Worm (Caenorhabditis elegans) whole organism, young adult: ENCODE results near the gene B0228.9.
A peak's percentile ranks its signal among the peaks of the same experiment; 100 is the strongest.

Source experiments
- B0336.3 ChIP-seq: fragments of 200-800 bp; sonication (Bioruptor generic); IDR thresholded peaks from 2 replicates; pipeline ENCODE4 v1.3.6; 2022; ENCODE audit warnings: missing genetic modification characterization, missing compliant biosample characterization
- C06A6.2 ChIP-seq: fragments of 200-800 bp; sonication (Bioruptor generic); conservative IDR thresholded peaks from 2 replicates; pipeline ENCODE4 v1.3.6; 2022; ENCODE audit warnings: missing genetic modification characterization, missing compliant biosample characterization
- F23B12.7 ChIP-seq: sonication (generic microtip); optimal IDR thresholded peaks from 2 replicates; lab custom pipeline; 2017; ENCODE audit warnings: missing genetic modification characterization, mild to moderate bottlenecking, missing compliant biosample characterization, antibody characterized with exemption, moderate library complexity; ENCODE audit not compliant: insufficient read depth
- F37B4.10 ChIP-seq: fragments of 200-800 bp; sonication (Bioruptor generic); IDR thresholded peaks from 2 replicates; pipeline ENCODE4 v1.3.6; 2022; ENCODE audit warnings: missing genetic modification characterization, missing compliant biosample characterization
- F57A8.1 ChIP-seq: fragments of 200-800 bp; sonication (Bioruptor generic); optimal IDR thresholded peaks from 2 replicates; lab custom pipeline; 2018; ENCODE audit warnings: mild to moderate bottlenecking, missing genetic modification characterization, moderate library complexity, missing compliant biosample characterization
- Y53G8AR.9 ChIP-seq: fragments of 200-800 bp; sonication (Bioruptor generic); conservative IDR thresholded peaks from 2 replicates; pipeline ENCODE4 v1.3.6; 2022; ENCODE audit warnings: missing genetic modification reagents, missing genetic modification characterization, missing compliant biosample characterization
- Y79H2A.3 ChIP-seq: fragments of 200-800 bp; sonication (Bioruptor generic); conservative IDR thresholded peaks from 2 replicates; pipeline ENCODE4 v1.3.6; 2022; ENCODE audit warnings: missing genetic modification reagents, missing genetic modification characterization, missing compliant biosample characterization
- attf-5 ChIP-seq: fragments of 200-800 bp; sonication (Bioruptor generic); optimal IDR thresholded peaks from 2 replicates; lab custom pipeline; 2018; ENCODE audit warnings: mild to moderate bottlenecking, missing genetic modification characterization, missing compliant biosample characterization
- attf-6 ChIP-seq: fragments of 200-800 bp; sonication (Bioruptor generic); IDR thresholded peaks from 2 replicates; pipeline ENCODE4 v1.3.6; 2022; ENCODE audit warnings: missing genetic modification reagents, missing genetic modification characterization, missing compliant biosample characterization
- ceh-100 ChIP-seq: fragments of 200-800 bp; sonication (Bioruptor generic); IDR thresholded peaks from 2 replicates; pipeline ENCODE4 v1.3.6; 2022; ENCODE audit warnings: missing genetic modification reagents, missing genetic modification characterization, missing compliant biosample characterization
- ceh-40 ChIP-seq: fragments of 200-800 bp; sonication (Bioruptor generic); IDR thresholded peaks from 2 replicates; pipeline ENCODE4 v1.3.6; 2022; ENCODE audit warnings: missing genetic modification characterization, missing compliant biosample characterization
- ceh-91 ChIP-seq: fragments of 200-800 bp; sonication (Bioruptor generic); IDR thresholded peaks from 2 replicates; pipeline ENCODE4 v1.3.6; 2022; ENCODE audit warnings: missing genetic modification reagents, missing genetic modification characterization, missing compliant biosample characterization
- die-1 ChIP-seq: sonication (generic microtip); optimal IDR thresholded peaks from 2 replicates; lab custom pipeline; 2016; ENCODE audit warnings: missing genotype, mild to moderate bottlenecking, missing genetic modification characterization, missing compliant biosample characterization
- dpff-1 ChIP-seq: sonication (generic microtip); optimal IDR thresholded peaks from 2 replicates; lab custom pipeline; 2017; ENCODE audit warnings: mild to moderate bottlenecking, missing genetic modification characterization, missing compliant biosample characterization
- ekl-4 ChIP-seq: fragments of 200-800 bp; sonication (Bioruptor generic); IDR thresholded peaks from 2 replicates; pipeline ENCODE4 v1.3.6; 2022; ENCODE audit warnings: missing genetic modification reagents, missing genetic modification characterization, missing compliant biosample characterization
- fkh-3 ChIP-seq: sonication (generic microtip); optimal IDR thresholded peaks from 2 replicates; lab custom pipeline; 2016; ENCODE audit warnings: mild to moderate bottlenecking, missing genetic modification characterization, missing compliant biosample characterization
- gei-17 ChIP-seq: fragments of 200-800 bp; sonication (Bioruptor generic); optimal IDR thresholded peaks from 2 replicates; lab custom pipeline; 2018; ENCODE audit warnings: mild to moderate bottlenecking, missing genetic modification characterization, missing compliant biosample characterization
- hlh-12 ChIP-seq: sonication (generic microtip); optimal IDR thresholded peaks from 2 replicates; lab custom pipeline; 2016; ENCODE audit warnings: missing genetic modification characterization, missing compliant biosample characterization
- hmg-20 ChIP-seq: fragments of 200-800 bp; sonication (Bioruptor generic); IDR thresholded peaks from 2 replicates; pipeline ENCODE4 v1.3.6; 2022; ENCODE audit warnings: missing genetic modification reagents, missing genetic modification characterization, missing compliant biosample characterization
- lag-1 ChIP-seq: fragments of 200-800 bp; sonication (Bioruptor generic); IDR thresholded peaks from 2 replicates; pipeline ENCODE4 v1.3.6; 2022; ENCODE audit warnings: missing genetic modification reagents, missing genetic modification characterization, missing compliant biosample characterization
- let-526 ChIP-seq: fragments of 200-800 bp; sonication (Bioruptor generic); IDR thresholded peaks from 2 replicates; pipeline ENCODE4 v1.3.6; 2022; ENCODE audit warnings: missing genetic modification reagents, missing genetic modification characterization, missing compliant biosample characterization
- let-607 ChIP-seq, 2 experiments: fragments of 200-800 bp in 1 of 2; sonication (Bioruptor generic) in 1 of 2; sonication (generic microtip) in 1 of 2; optimal IDR thresholded peaks; 2 replicates each; lab custom pipeline; 2016 to 2018; ENCODE audit warnings: mild to moderate bottlenecking in 2 of 2, missing compliant biosample characterization in 2 of 2, missing genetic modification characterization in 2 of 2, moderate library complexity in 2 of 2, missing genotype in 1 of 2
- madf-3 ChIP-seq: fragments of 200-800 bp; sonication (Bioruptor generic); IDR thresholded peaks from 2 replicates; pipeline ENCODE4 v1.3.6; 2022; ENCODE audit warnings: missing genetic modification reagents, missing genetic modification characterization, missing compliant biosample characterization
- mes-4 ChIP-seq: sonication (generic microtip); optimal IDR thresholded peaks from 2 replicates; lab custom pipeline; 2016; ENCODE audit warnings: missing genotype, missing genetic modification characterization, missing compliant biosample characterization
- mxl-1 ChIP-seq: sonication (generic microtip); optimal IDR thresholded peaks from 2 replicates; lab custom pipeline; 2016; ENCODE audit warnings: missing genetic modification characterization, missing compliant biosample characterization
- nfya-2 ChIP-seq: fragments of 200-800 bp; sonication (Bioruptor generic); IDR thresholded peaks from 2 replicates; pipeline ENCODE4 v1.3.6; 2022; ENCODE audit warnings: missing genetic modification reagents, missing genetic modification characterization, missing compliant biosample characterization
- nhr-120 ChIP-seq: fragments of 200-800 bp; sonication (Bioruptor generic); IDR thresholded peaks from 2 replicates; pipeline ENCODE4 v1.3.6; 2022; ENCODE audit warnings: missing genetic modification characterization, missing compliant biosample characterization
- nhr-80 ChIP-seq: sonication (generic microtip); optimal IDR thresholded peaks from 2 replicates; lab custom pipeline; 2016; ENCODE audit warnings: missing genetic modification characterization, missing compliant biosample characterization
- pha-4 ChIP-seq: fragments of 150-350 bp; sonication (generic microtip); optimal IDR thresholded peaks from 2 replicates; lab custom pipeline; 2014; ENCODE audit warnings: missing biosample characterization, missing genetic modification reagents, missing genetic modification characterization
- rpc-1 ChIP-seq, 2 experiments: fragments of 150-350 bp in 1 of 2; sonication (generic microtip) in 1 of 2; optimal IDR thresholded peaks; 2 replicates each; lab custom pipeline; 2014 to 2018; ENCODE audit warnings: missing biosample characterization in 1 of 2, missing genetic modification characterization in 1 of 2, missing genetic modification reagents in 1 of 2, missing genotype in 1 of 2
- snpc-1.3 ChIP-seq: sonication (generic microtip); optimal IDR thresholded peaks from 2 replicates; lab custom pipeline; 2017; ENCODE audit warnings: missing genetic modification characterization, mild to moderate bottlenecking, missing compliant biosample characterization, antibody characterized with exemption, moderate library complexity, missing genotype, missing genetic modification reagents; ENCODE audit not compliant: insufficient read depth
- snpc-3.4 ChIP-seq: sonication (generic microtip); optimal IDR thresholded peaks from 2 replicates; lab custom pipeline; 2017; ENCODE audit warnings: missing genetic modification characterization, mild to moderate bottlenecking, missing compliant biosample characterization, antibody characterized with exemption, moderate library complexity, missing genotype, missing genetic modification reagents
- sptf-2 ChIP-seq: fragments of 200-800 bp; sonication (Bioruptor generic); optimal IDR thresholded peaks from 2 replicates; lab custom pipeline; 2018; ENCODE audit warnings: mild to moderate bottlenecking, missing genetic modification characterization, missing compliant biosample characterization
- tbx-9 ChIP-seq: sonication (generic microtip); optimal IDR thresholded peaks from 2 replicates; lab custom pipeline; 2016; ENCODE audit warnings: borderline replicate concordance, missing genetic modification characterization, inconsistent platforms, missing compliant biosample characterization
- tlf-1 ChIP-seq: fragments of 200-800 bp; sonication (Bioruptor generic); optimal IDR thresholded peaks from 2 replicates; lab custom pipeline; 2018; ENCODE audit warnings: mild to moderate bottlenecking, missing genetic modification characterization, missing compliant biosample characterization
- zfh-2 ChIP-seq: fragments of 200-800 bp; sonication (Bioruptor generic); conservative IDR thresholded peaks from 2 replicates; pipeline ENCODE4 v1.3.6; 2022; ENCODE audit warnings: missing genetic modification reagents, missing genetic modification characterization, missing compliant biosample characterization
- ztf-18 ChIP-seq: sonication (generic microtip); optimal IDR thresholded peaks from 2 replicates; lab custom pipeline; 2016; ENCODE audit warnings: missing genotype, mild to moderate bottlenecking, missing genetic modification characterization, missing compliant biosample characterization
- ztf-26 ChIP-seq: sonication (generic microtip); optimal IDR thresholded peaks from 2 replicates; lab custom pipeline; 2017; ENCODE audit warnings: missing genetic modification characterization, missing compliant biosample characterization

Gene B0228.9

ce11 chrII:7803174-7803573, 39.7 kb upstream of the B0228.9 start:
- TF ChIP-seq snpc-3.4 (tag; lab: Kevin White, UChicago) (no peak), die-1 (tag; lab: Kevin White, UChicago) (no peak), Y79H2A.3 (GFP tag; lab: Robert Waterston, UW) (no peak), nfya-2 (no peak), ceh-91 (GFP tag; lab: Robert Waterston, UW) (no peak), F23B12.7 (tag; lab: Kevin White, UChicago) (no peak), fkh-3 (no peak), attf-6 (GFP tag; lab: Robert Waterston, UW) (no peak), snpc-1.3 (no peak), madf-3 (GFP tag; lab: Robert Waterston, UW) (no peak)

ce11 chrII:7801899-7802298, 38.4 kb upstream of the B0228.9 start:
- no peak for TF ChIP-seq tbx-9 (tag; lab: Kevin White, UChicago)
- TF ChIP-seq rpc-1 (optimal IDR thresholded peaks at IDR 0.05; lab: Kevin White, UChicago) = no peak
- TF ChIP-seq rpc-1 (tag; optimal IDR thresholded peaks at IDR 0.05; lab: Kevin White, UChicago) = no peak
- TF ChIP-seq ceh-100 (GFP tag; lab: Robert Waterston, UW) = no peak
- no peak for TF ChIP-seq gei-17 (GFP tag; lab: Kevin White, UChicago)
- TF ChIP-seq ztf-26 = no peak
- TF ChIP-seq C06A6.2 = no peak
- no peak for TF ChIP-seq hmg-20 (GFP tag; lab: Robert Waterston, UW)
- TF ChIP-seq sptf-2 (GFP tag; lab: Kevin White, UChicago) = no peak
- TF ChIP-seq ceh-40 = no peak
- TF ChIP-seq B0336.3 = no peak
- no peak for TF ChIP-seq lag-1 (GFP tag; lab: Robert Waterston, UW)
- no peak for TF ChIP-seq F37B4.10 (GFP tag; lab: Robert Waterston, UW)
- no peak for TF ChIP-seq mes-4 (tag; lab: Kevin White, UChicago)
- TF ChIP-seq dpff-1 (tag; lab: Kevin White, UChicago) = no peak

- TF ChIP-seq mxl-1 (tag; lab: Kevin White, UChicago) (no peak), nhr-80 (tag; lab: Kevin White, UChicago) (peak; percentile 57)
These were observed 37.8 kb upstream of the B0228.9 start for ce11 chrII:7801255-7801654.

ce11 chrII:7795299-7795698, 31.8 kb upstream of the B0228.9 start:
- TF ChIP-seq ekl-4 (GFP tag; lab: Robert Waterston, UW) (no peak), ztf-18 (tag; lab: Kevin White, UChicago) (no peak), Y53G8AR.9 (no peak), Y79H2A.3 (GFP tag; lab: Robert Waterston, UW) (no peak), ceh-91 (GFP tag; lab: Robert Waterston, UW) (no peak), sptf-2 (GFP tag; lab: Kevin White, UChicago) (no peak), F57A8.1 (GFP tag; lab: Kevin White, UChicago) (no peak), let-526 (GFP tag; lab: Robert Waterston, UW) (no peak), lag-1 (GFP tag; lab: Robert Waterston, UW) (no peak), nhr-120 (GFP tag; lab: Robert Waterston, UW) (no peak), attf-5 (GFP tag; lab: Kevin White, UChicago) (no peak), let-607 (tag; optimal IDR thresholded peaks at IDR 0.05; lab: Kevin White, UChicago) (no peak), zfh-2 (GFP tag; lab: Robert Waterston, UW) (no peak), tlf-1 (no peak), pha-4 (tag; lab: Kevin White, UChicago) (no peak), hlh-12 (tag; lab: Kevin White, UChicago) (no peak)
